Worm (Caenorhabditis elegans) whole organism, L3 larva: ENCODE data around the gene F47B8.18.

Experiments
- R02D3.7 ChIP-seq: fragments of 150-350 bp; optimal IDR thresholded peaks from 2 replicates; lab custom pipeline; 2014; ENCODE audit warnings: missing biosample characterization, missing genetic modification characterization
- ZK546.5 ChIP-seq: sonication (generic microtip); optimal IDR thresholded peaks from 2 replicates; lab custom pipeline; 2017; ENCODE audit warnings: missing biosample characterization, missing genetic modification characterization
- aly-2 ChIP-seq: fragments of 150-350 bp; optimal IDR thresholded peaks from 2 replicates; lab custom pipeline; 2014; ENCODE audit warnings: missing biosample characterization, missing genetic modification characterization
- ama-1 ChIP-seq: fragments of 150-350 bp; optimal IDR thresholded peaks from 2 replicates; lab custom pipeline; 2018
- ceh-16 ChIP-seq: sonication (generic microtip); optimal IDR thresholded peaks from 2 replicates; lab custom pipeline; 2017; ENCODE audit warnings: missing biosample characterization, missing genetic modification characterization
- ceh-28 ChIP-seq: fragments of 150-350 bp; optimal IDR thresholded peaks from 2 replicates; lab custom pipeline; 2014; ENCODE audit warnings: missing biosample characterization, missing genetic modification reagents, missing genetic modification characterization
- ceh-82 ChIP-seq: fragments of 150-350 bp; optimal IDR thresholded peaks from 2 replicates; lab custom pipeline; 2014; ENCODE audit warnings: missing biosample characterization, missing genetic modification characterization
- ceh-9 ChIP-seq: sonication (generic microtip); optimal IDR thresholded peaks from 2 replicates; lab custom pipeline; 2018; ENCODE audit warnings: missing biosample characterization, missing genetic modification characterization
- daf-12 ChIP-seq: fragments of 150-350 bp; optimal IDR thresholded peaks from 2 replicates; lab custom pipeline; 2014; ENCODE audit warnings: missing biosample characterization, missing genetic modification reagents, missing genetic modification characterization
- egl-27 ChIP-seq: sonication (generic microtip); optimal IDR thresholded peaks from 4 replicates; lab custom pipeline; 2017; ENCODE audit warnings: missing biosample characterization, missing genetic modification reagents, missing genetic modification characterization
- egl-5 ChIP-seq: fragments of 150-350 bp; optimal IDR thresholded peaks from 2 replicates; lab custom pipeline; 2017; ENCODE audit warnings: missing biosample characterization, missing genetic modification reagents, missing genetic modification characterization, inconsistent platforms
- elt-1 ChIP-seq: fragments of 150-350 bp; optimal IDR thresholded peaks from 2 replicates; lab custom pipeline; 2014; ENCODE audit warnings: missing biosample characterization, missing genetic modification characterization
- elt-2 ChIP-seq: sonication (generic microtip); optimal IDR thresholded peaks from 2 replicates; lab custom pipeline; 2016; ENCODE audit warnings: missing genetic modification reagents, mild to moderate bottlenecking, missing genetic modification characterization, missing compliant biosample characterization
- elt-3 ChIP-seq, 3 experiments: fragments of 150-350 bp in 1 of 3; sonication (generic microtip) in 2 of 3; optimal IDR thresholded peaks; 2 replicates in 2 of 3; 4 replicates in 1 of 3; lab custom pipeline; 2014 to 2017; ENCODE audit warnings: missing biosample characterization in 3 of 3, missing genetic modification characterization in 3 of 3
- eor-1 ChIP-seq, 2 experiments: fragments of 150-350 bp; optimal IDR thresholded peaks; 2 replicates each; lab custom pipeline; 2014 to 2018; ENCODE audit warnings: missing biosample characterization in 2 of 2, missing genetic modification characterization in 2 of 2
- fkh-10 ChIP-seq: sonication (generic microtip); optimal IDR thresholded peaks from 2 replicates; lab custom pipeline; 2017; ENCODE audit warnings: missing biosample characterization, missing genetic modification reagents, missing genetic modification characterization
- fkh-2 ChIP-seq: fragments of 150-350 bp; optimal IDR thresholded peaks from 2 replicates; lab custom pipeline; 2014; ENCODE audit warnings: missing biosample characterization, missing genetic modification reagents, missing genetic modification characterization
- fos-1 ChIP-seq: fragments of 150-350 bp; optimal IDR thresholded peaks from 2 replicates; lab custom pipeline; 2014; ENCODE audit warnings: missing biosample characterization, missing genetic modification characterization
- hmg-11 ChIP-seq: sonication (generic microtip); optimal IDR thresholded peaks from 2 replicates; lab custom pipeline; 2016; ENCODE audit warnings: missing genetic modification characterization, missing compliant biosample characterization
- jun-1 ChIP-seq: fragments of 150-350 bp; optimal IDR thresholded peaks from 2 replicates; lab custom pipeline; 2014; ENCODE audit warnings: missing biosample characterization, missing genetic modification reagents, missing genetic modification characterization
- lin-15B ChIP-seq: fragments of 150-350 bp; optimal IDR thresholded peaks from 2 replicates; lab custom pipeline; 2014; ENCODE audit warnings: missing biosample characterization, missing genetic modification characterization
- lin-39 ChIP-seq: fragments of 150-350 bp; optimal IDR thresholded peaks from 2 replicates; lab custom pipeline; 2018; ENCODE audit warnings: missing biosample characterization, missing genetic modification reagents, missing genetic modification characterization
- lsy-12 ChIP-seq: sonication (generic microtip); optimal IDR thresholded peaks from 2 replicates; lab custom pipeline; 2016; ENCODE audit warnings: mild to moderate bottlenecking, missing genetic modification characterization, missing compliant biosample characterization
- mdl-1 ChIP-seq: fragments of 150-350 bp; optimal IDR thresholded peaks from 2 replicates; lab custom pipeline; 2014; ENCODE audit warnings: missing biosample characterization, missing genetic modification characterization
- mml-1 ChIP-seq: fragments of 150-350 bp; sonication (generic microtip); optimal IDR thresholded peaks from 3 replicates; lab custom pipeline; 2014; ENCODE audit warnings: missing biosample characterization, missing genetic modification characterization
- nfya-1 ChIP-seq: sonication (generic microtip); optimal IDR thresholded peaks from 2 replicates; lab custom pipeline; 2017; ENCODE audit warnings: missing genetic modification characterization, mild to moderate bottlenecking, missing compliant biosample characterization, antibody characterized with exemption, moderate library complexity; ENCODE audit not compliant: insufficient read depth
- nhr-11 ChIP-seq: fragments of 150-350 bp; optimal IDR thresholded peaks from 2 replicates; lab custom pipeline; 2014; ENCODE audit warnings: missing biosample characterization, missing genetic modification characterization
- nhr-12 ChIP-seq: fragments of 150-350 bp; optimal IDR thresholded peaks from 2 replicates; lab custom pipeline; 2014; ENCODE audit warnings: missing biosample characterization, missing genetic modification characterization
- nhr-23 ChIP-seq: fragments of 150-350 bp; optimal IDR thresholded peaks from 2 replicates; lab custom pipeline; 2014; ENCODE audit warnings: missing biosample characterization, missing genetic modification reagents, missing genetic modification characterization
- nhr-237 ChIP-seq: fragments of 150-350 bp; optimal IDR thresholded peaks from 2 replicates; lab custom pipeline; 2014; ENCODE audit warnings: missing biosample characterization, missing genetic modification characterization
- nhr-25 ChIP-seq: sonication (generic microtip); optimal IDR thresholded peaks from 2 replicates; lab custom pipeline; 2017; ENCODE audit warnings: missing biosample characterization, missing genetic modification characterization
- nhr-28 ChIP-seq: fragments of 150-350 bp; optimal IDR thresholded peaks from 2 replicates; lab custom pipeline; 2014; ENCODE audit warnings: missing biosample characterization, missing genetic modification characterization
- nhr-43 ChIP-seq: sonication (generic microtip); optimal IDR thresholded peaks from 2 replicates; lab custom pipeline; 2016; ENCODE audit warnings: mild to moderate bottlenecking, missing genetic modification characterization, missing compliant biosample characterization; ENCODE audit not compliant: poor library complexity, severe bottlenecking
- nhr-67 ChIP-seq: fragments of 150-350 bp; optimal IDR thresholded peaks from 2 replicates; lab custom pipeline; 2014; ENCODE audit warnings: missing biosample characterization, missing genetic modification characterization
- nhr-76 ChIP-seq: fragments of 150-350 bp; sonication (generic microtip); optimal IDR thresholded peaks from 5 replicates; lab custom pipeline; 2014; ENCODE audit warnings: missing biosample characterization, missing genetic modification characterization
- nhr-77 ChIP-seq: fragments of 150-350 bp; optimal IDR thresholded peaks from 2 replicates; lab custom pipeline; 2014; ENCODE audit warnings: missing biosample characterization, missing genetic modification characterization
- pha-4 ChIP-seq: fragments of 150-350 bp; optimal IDR thresholded peaks from 2 replicates; lab custom pipeline; 2014; ENCODE audit warnings: missing biosample characterization, missing genetic modification reagents, missing genetic modification characterization
- pqm-1 ChIP-seq: fragments of 150-350 bp; optimal IDR thresholded peaks from 2 replicates; lab custom pipeline; 2017; ENCODE audit warnings: missing biosample characterization, missing genetic modification characterization, inconsistent platforms
- sea-2 ChIP-seq: fragments of 150-350 bp; sonication (generic microtip); optimal IDR thresholded peaks from 4 replicates; lab custom pipeline; 2014; ENCODE audit warnings: missing biosample characterization, missing genetic modification reagents, missing genetic modification characterization
- skn-1 ChIP-seq: fragments of 150-350 bp; optimal IDR thresholded peaks from 2 replicates; lab custom pipeline; 2014; ENCODE audit warnings: missing biosample characterization, missing genetic modification characterization
- snpc-4 ChIP-seq: fragments of 150-350 bp; optimal IDR thresholded peaks from 2 replicates; lab custom pipeline; 2014; ENCODE audit warnings: missing biosample characterization, missing genetic modification characterization
- tbx-2 ChIP-seq: sonication (generic microtip); optimal IDR thresholded peaks from 2 replicates; lab custom pipeline; 2016; ENCODE audit warnings: mild to moderate bottlenecking, missing genetic modification characterization, missing compliant biosample characterization
- unc-39 ChIP-seq: sonication (generic microtip); optimal IDR thresholded peaks from 4 replicates; lab custom pipeline; 2017; ENCODE audit warnings: missing biosample characterization, missing genetic modification characterization
- unc-62 ChIP-seq: fragments of 150-350 bp; sonication (generic microtip); optimal IDR thresholded peaks from 4 replicates; lab custom pipeline; 2014; ENCODE audit warnings: missing biosample characterization, missing genetic modification reagents, missing genetic modification characterization
- zag-1 ChIP-seq: fragments of 150-350 bp; optimal IDR thresholded peaks from 2 replicates; lab custom pipeline; 2014; ENCODE audit warnings: missing biosample characterization, missing genetic modification characterization
- ztf-11 ChIP-seq: fragments of 150-350 bp; optimal IDR thresholded peaks from 2 replicates; lab custom pipeline; 2014; ENCODE audit warnings: missing biosample characterization, missing genetic modification characterization
- ztf-4 ChIP-seq: fragments of 150-350 bp; optimal IDR thresholded peaks from 2 replicates; lab custom pipeline; 2014; ENCODE audit warnings: missing biosample characterization, missing genetic modification characterization

Gene F47B8.18

DNA sequence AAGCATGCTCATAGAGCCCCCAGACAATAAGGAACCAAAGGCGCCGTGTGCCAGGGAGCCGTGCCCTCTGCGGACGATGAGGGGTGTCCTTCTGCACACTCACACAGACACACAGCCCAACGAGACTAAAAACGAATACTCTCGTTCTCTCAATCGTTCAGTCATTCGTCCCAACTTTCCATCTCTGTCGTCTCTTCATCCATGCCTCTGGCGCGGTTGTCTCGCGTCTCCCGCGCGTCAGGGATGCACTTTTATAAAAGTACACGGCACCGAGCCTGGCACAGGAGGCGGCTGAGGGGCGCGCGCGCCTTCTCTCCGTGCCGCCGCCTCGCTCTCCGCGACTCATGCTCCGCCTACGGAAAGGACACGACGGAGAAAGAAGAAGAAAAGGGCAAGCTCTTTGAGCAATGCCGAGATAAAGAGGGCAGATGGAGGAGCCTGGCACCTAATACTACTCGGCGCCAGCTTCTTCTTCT lies 41.3 kb upstream of the F47B8.18 start:
- peak; percentile 24 for TF ChIP-seq lin-15B (tag; lab: Kevin White, UChicago)
- TF ChIP-seq eor-1 (tag; optimal IDR thresholded peaks at IDR 0.05; lab: Kevin White, UChicago), result no peak
- peak; percentile 88 for TF ChIP-seq tbx-2
- peak; percentile 72 for TF ChIP-seq ceh-82 (tag; lab: Kevin White, UChicago)
- peak; percentile 63 for TF ChIP-seq fkh-2 (tag; lab: Kevin White, UChicago)
- no peak for TF ChIP-seq unc-39 (tag; lab: Kevin White, UChicago)
- peak; percentile 65 for TF ChIP-seq zag-1 (tag; lab: Kevin White, UChicago)
- no peak for TF ChIP-seq ama-1 (lab: Kevin White, UChicago)
- peak; percentile 82 for TF ChIP-seq fos-1
- no peak for TF ChIP-seq ztf-4
- no peak for TF ChIP-seq nhr-11 (tag; lab: Kevin White, UChicago)
- peak; percentile 38 for TF ChIP-seq ztf-11
- TF ChIP-seq nhr-76, result no peak
- TF ChIP-seq aly-2 (tag; lab: Kevin White, UChicago), result no peak
- peak; percentile 70 for TF ChIP-seq mdl-1 (tag; lab: Kevin White, UChicago)
- TF ChIP-seq skn-1, result peak; percentile 63
- peak; percentile 82 for TF ChIP-seq lin-39 (tag; lab: Kevin White, UChicago)
- TF ChIP-seq snpc-4, result peak; percentile 44
- peak; percentile 99 for TF ChIP-seq daf-12 (tag; lab: Kevin White, UChicago)
- no peak for TF ChIP-seq nhr-77 (tag; lab: Kevin White, UChicago)
- peak; percentile 83 for TF ChIP-seq hmg-11
- TF ChIP-seq pha-4 (tag; lab: Kevin White, UChicago), result no peak
- TF ChIP-seq nhr-25, result peak; percentile 77
- peak; percentile 32 for TF ChIP-seq elt-2 (tag; lab: Kevin White, UChicago)
- TF ChIP-seq elt-1, result peak; percentile 22
- TF ChIP-seq ZK546.5 (tag; lab: Kevin White, UChicago), result no peak
- no peak for TF ChIP-seq egl-5 (tag; lab: Kevin White, UChicago)
- peak; percentile 39 for TF ChIP-seq pqm-1 (tag; lab: Kevin White, UChicago)
- TF ChIP-seq elt-3 (tag; optimal IDR thresholded peaks at IDR 0.05; lab: Kevin White, UChicago), result no peak
- no peak for TF ChIP-seq ceh-16 (tag; lab: Kevin White, UChicago)
- TF ChIP-seq sea-2 (GFP tag; lab: Kevin White, UChicago), result no peak
- TF ChIP-seq mml-1, result no peak
- peak; percentile 95 for TF ChIP-seq nfya-1
- peak; percentile 90 for TF ChIP-seq nhr-23
- TF ChIP-seq unc-62 (GFP tag; lab: Kevin White, UChicago), result peak; percentile 85
- no peak for TF ChIP-seq nhr-12 (tag; lab: Kevin White, UChicago)
- no peak for TF ChIP-seq nhr-67 (tag; lab: Kevin White, UChicago)
- TF ChIP-seq ceh-9, result no peak
- peak; percentile 52 for TF ChIP-seq R02D3.7 (tag; lab: Kevin White, UChicago)
- TF ChIP-seq lsy-12 (tag; lab: Kevin White, UChicago), result peak; percentile 86
- TF ChIP-seq jun-1 (tag; lab: Kevin White, UChicago), result peak; percentile 15
- peak; percentile 72 for TF ChIP-seq ceh-28 (tag; lab: Kevin White, UChicago)
- no peak for TF ChIP-seq fkh-10 (GFP tag; lab: Kevin White, UChicago)
- no peak for TF ChIP-seq nhr-28 (tag; lab: Kevin White, UChicago)
- TF ChIP-seq nhr-237 (tag; lab: Kevin White, UChicago), result no peak
- TF ChIP-seq egl-27 (tag; lab: Kevin White, UChicago), result no peak
- peak; percentile 74 for TF ChIP-seq nhr-43
